Worm (Caenorhabditis elegans): ENCODE data around the gene F49H6.5.

Gene F49H6.5

ce11 chrV:17061585-17061984, 38.5 kb downstream of the F49H6.5 start, which contains the start of gene F28B1.9:
F28B1.9 (plus strand) TSS chrV:17061885.
- TF ChIP-seq attf-6 (GFP tag; IDR thresholded peaks at IDR 0.05) (no peak), B0261.1 (tag; optimal IDR thresholded peaks at IDR 0.05) (no peak), ceh-40 (GFP tag; IDR thresholded peaks at IDR 0.05) (no peak), athp-1 (tag; optimal IDR thresholded peaks at IDR 0.05) (no peak), zim-3 (tag; optimal IDR thresholded peaks at IDR 0.05) (no peak), ztf-28 (GFP tag; IDR thresholded peaks at IDR 0.05) (no peak), Y53G8AR.9 (GFP tag; conservative IDR thresholded peaks at IDR 0.05) (no peak), C06A6.2 (GFP tag; conservative IDR thresholded peaks at IDR 0.05) (no peak), F52B5.7 (tag; optimal IDR thresholded peaks at IDR 0.05) (no peak), xnd-1 (tag; optimal IDR thresholded peaks at IDR 0.05) (no peak), ets-4 (GFP tag; optimal IDR thresholded peaks at IDR 0.05) (no peak), ceh-79 (tag; optimal IDR thresholded peaks at IDR 0.05) (no peak), attf-5 (GFP tag; optimal IDR thresholded peaks at IDR 0.05) (no peak), F57C9.4 (tag; optimal IDR thresholded peaks at IDR 0.05) (no peak), T26A5.8 (tag; optimal IDR thresholded peaks at IDR 0.05) (no peak), let-526 (GFP tag; IDR thresholded peaks at IDR 0.05) (no peak), tbp1 (GFP tag; optimal IDR thresholded peaks at IDR 0.05) (no peak), madf-10 (tag; optimal IDR thresholded peaks at IDR 0.05) (no peak)

- TF ChIP-seq ekl-4 (GFP tag; IDR thresholded peaks at IDR 0.05) (no peak), lin-26 (GFP tag; IDR thresholded peaks at IDR 0.05) (no peak)
Observed at ce11 chrV:17064676-17065075, 41.6 kb downstream of the F49H6.5 start, which contains the start of gene srh-255. srh-255 (plus strand) TSS chrV:17064976.

DNA sequence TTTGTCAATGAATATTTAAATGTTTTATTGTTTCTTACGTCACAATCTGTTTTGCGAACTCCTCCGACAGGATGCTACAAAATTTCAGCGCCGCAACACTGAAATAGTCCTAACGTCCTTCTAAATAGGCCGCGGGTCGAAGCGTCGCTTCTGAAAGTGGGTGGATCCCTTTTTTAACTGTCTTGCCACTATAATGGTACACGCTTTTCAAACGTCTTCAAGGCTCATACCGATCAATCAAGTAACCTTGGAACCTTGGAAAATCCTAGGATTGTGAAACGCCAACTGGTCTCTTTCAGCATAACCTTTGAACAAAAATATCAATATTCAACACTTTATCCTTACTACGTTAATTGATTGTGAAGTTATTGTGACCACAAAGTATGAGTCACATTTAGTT, 43.6 kb downstream of the F49H6.5 start:
- no peak for TF ChIP-seq bed-1 (GFP tag; IDR thresholded peaks at IDR 0.05)
- TF ChIP-seq lin-54 (GFP tag; optimal IDR thresholded peaks at IDR 0.05) = no peak
- no peak for TF ChIP-seq ama-1 (optimal IDR thresholded peaks at IDR 0.05)
- no peak for TF ChIP-seq ama-1 (GFP tag; optimal IDR thresholded peaks at IDR 0.05)
- TF ChIP-seq madf-6 (GFP tag; IDR thresholded peaks at IDR 0.05) = no peak
- no peak for TF ChIP-seq unc-62 (GFP tag; optimal IDR thresholded peaks at IDR 0.05)
- TF ChIP-seq hlh-12 (tag; optimal IDR thresholded peaks at IDR 0.05) = no peak
- TF ChIP-seq nfya-2 (GFP tag; IDR thresholded peaks at IDR 0.05) = no peak
- TF ChIP-seq die-1 (tag; optimal IDR thresholded peaks at IDR 0.05) = no peak
- TF ChIP-seq hlh-26 (GFP tag; conservative IDR thresholded peaks at IDR 0.05) = no peak
- no peak for TF ChIP-seq nhr-27 (tag; optimal IDR thresholded peaks at IDR 0.05)
- TF ChIP-seq cebp-2 (GFP tag; IDR thresholded peaks at IDR 0.05) = no peak
- TF ChIP-seq lsl-1 (GFP tag; optimal IDR thresholded peaks at IDR 0.05) = no peak
- TF ChIP-seq ztf-28 (GFP tag; IDR thresholded peaks at IDR 0.05) = no peak
- TF ChIP-seq C17E4.6 (GFP tag; IDR thresholded peaks at IDR 0.05) = no peak
- TF ChIP-seq akir-1 (GFP tag; optimal IDR thresholded peaks at IDR 0.05) = no peak
- TF ChIP-seq atf-7 (tag; optimal IDR thresholded peaks at IDR 0.05) = no peak
- no peak for TF ChIP-seq mxl-1 (tag; optimal IDR thresholded peaks at IDR 0.05)

ce11 chrV:17068839-17069238, 45.8 kb downstream of the F49H6.5 start, which contains the start of gene T05E12.8:
T05E12.8 (plus strand) TSS chrV:17069139.
- no peak for TF ChIP-seq attf-6 (GFP tag; IDR thresholded peaks at IDR 0.05)
- no peak for TF ChIP-seq T07F8.4 (tag; optimal IDR thresholded peaks at IDR 0.05)
- TF ChIP-seq ccch-3 (GFP tag; optimal IDR thresholded peaks at IDR 0.05) = no peak
- TF ChIP-seq lin-54 (GFP tag; optimal IDR thresholded peaks at IDR 0.05) = no peak
- TF ChIP-seq F52B5.7 (tag; optimal IDR thresholded peaks at IDR 0.05) = no peak
- no peak for TF ChIP-seq zim-3 (tag; optimal IDR thresholded peaks at IDR 0.05)
- TF ChIP-seq mes-4 (tag; optimal IDR thresholded peaks at IDR 0.05) = no peak
- TF ChIP-seq Y67H2A.10 (GFP tag; conservative IDR thresholded peaks at IDR 0.05) = no peak
- no peak for TF ChIP-seq madf-6 (GFP tag; IDR thresholded peaks at IDR 0.05)
- no peak for TF ChIP-seq Y79H2A.3 (GFP tag; conservative IDR thresholded peaks at IDR 0.05)
- no peak for TF ChIP-seq F49E8.2 (tag; optimal IDR thresholded peaks at IDR 0.05; ENCODE audit: insufficient read depth)
- TF ChIP-seq lin-40 (tag; optimal IDR thresholded peaks at IDR 0.05) = no peak
- TF ChIP-seq rec-8 (tag; optimal IDR thresholded peaks at IDR 0.05) = no peak
- TF ChIP-seq Y53G8AR.9 (GFP tag; conservative IDR thresholded peaks at IDR 0.05) = no peak
- no peak for TF ChIP-seq tlf-1 (GFP tag; optimal IDR thresholded peaks at IDR 0.05)
- TF ChIP-seq zfh-2 (GFP tag; conservative IDR thresholded peaks at IDR 0.05) = no peak
- no peak for TF ChIP-seq sea-2 (GFP tag; IDR thresholded peaks at IDR 0.05)

Data from whole organism, young adult.